Fruit fly (Drosophila melanogaster) whole organism: ENCODE data around the gene Sf3b2.

Source experiments
- CG8478 ChIP-seq: fragments of >200 bp; optimal IDR thresholded peaks from 2 replicates; lab custom pipeline; 2018; ENCODE audit warnings: inconsistent platforms
- Dll ChIP-seq: fragments of >200 bp; optimal IDR thresholded peaks from 2 replicates; lab custom pipeline; 2017
- EcR ChIP-seq, 2 experiments: fragments of >200 bp; optimal IDR thresholded peaks; 2 replicates each; lab custom pipeline; 2017; ENCODE audit warnings: missing biosample characterization in 2 of 2, missing genetic modification characterization in 2 of 2, missing genetic modification reagents in 2 of 2
- pan ChIP-seq: fragments of >200 bp; optimal IDR thresholded peaks from 2 replicates; lab custom pipeline; 2017
- psq ChIP-seq: fragments of >200 bp; optimal IDR thresholded peaks from 2 replicates; lab custom pipeline; 2017
- usp ChIP-seq: fragments of >200 bp; optimal IDR thresholded peaks from 2 replicates; lab custom pipeline; 2017; ENCODE audit warnings: missing biosample characterization, missing genetic modification characterization, mixed read lengths

DNA sequence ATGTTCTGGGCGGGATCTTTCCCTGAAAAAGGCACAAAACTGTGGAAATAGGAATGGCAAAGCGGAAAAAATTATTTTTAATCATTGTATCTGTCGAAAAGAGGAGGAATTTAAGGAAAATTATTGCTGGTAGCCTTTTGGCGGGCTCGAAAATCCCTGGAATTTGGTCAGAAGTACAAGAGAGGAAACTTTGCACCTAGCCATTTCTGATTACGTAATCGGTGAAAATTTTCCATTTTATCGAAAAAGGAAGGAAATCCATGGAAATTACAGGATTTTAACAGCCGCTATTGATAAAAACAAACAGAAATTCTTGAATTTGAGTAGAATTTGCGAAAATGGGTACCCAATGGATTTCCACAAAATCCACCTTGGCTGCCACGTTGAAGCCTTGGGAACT, 42.2 kb downstream of the Sf3b2 start:
- TF ChIP-seq pan (no peak), EcR (GFP tag; optimal IDR thresholded peaks at IDR 0.05; lab: Kevin White, UChicago) (no peak), usp (GFP tag; lab: Kevin White, UChicago) (no peak), Dll (lab: Kevin White, UChicago) (no peak), psq (lab: Kevin White, UChicago) (no peak), CG8478 (no peak)
